Worm (Caenorhabditis elegans): ENCODE measurements around the gene idpp-16.

DNA sequence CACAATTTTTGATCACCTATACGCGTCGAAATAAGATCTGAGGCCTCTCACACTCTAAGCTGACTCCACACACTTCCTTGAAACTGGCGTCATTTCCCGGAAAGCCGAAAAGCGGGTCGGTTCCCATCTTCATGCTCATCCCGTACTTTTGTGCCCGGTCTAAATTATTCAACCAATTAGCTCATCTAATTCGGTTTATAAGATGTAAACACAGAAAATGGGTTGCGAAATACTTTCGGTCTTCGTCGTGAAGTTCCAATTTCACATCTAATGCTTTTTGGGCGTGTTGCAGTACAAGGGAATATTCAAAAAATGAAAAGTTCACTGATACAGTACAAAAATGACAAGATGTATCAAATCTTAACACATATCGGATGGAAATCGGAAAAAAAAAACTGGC, 24.8 kb upstream of the idpp-16 start:
- no peak for TF ChIP-seq unc-62 (GFP tag; optimal IDR thresholded peaks at IDR 0.05)
- no peak for TF ChIP-seq blmp-1 (tag; optimal IDR thresholded peaks at IDR 0.05)
- no peak for TF ChIP-seq snpc-4 (tag; optimal IDR thresholded peaks at IDR 0.05)
- TF ChIP-seq lsy-2 (tag; optimal IDR thresholded peaks at IDR 0.05): no peak
- TF ChIP-seq hlh-1 (tag; optimal IDR thresholded peaks at IDR 0.05): no peak
